Worm (Caenorhabditis elegans) whole organism, young adult: Measurements from ENCODE around the gene dkf-2.

Experiments used
- aptf-3 ChIP-seq: fragments of 200-800 bp; sonication (Bioruptor generic); IDR thresholded peaks from 2 replicates; pipeline ENCODE4 v1.3.6; 2022; ENCODE audit warnings: missing genetic modification characterization, missing compliant biosample characterization
- attf-3 ChIP-seq: fragments of 200-800 bp; sonication (Bioruptor generic); conservative IDR thresholded peaks from 2 replicates; pipeline ENCODE4 v1.3.6; 2022; ENCODE audit warnings: missing genetic modification reagents, missing genetic modification characterization, missing compliant biosample characterization
- attf-6 ChIP-seq: fragments of 200-800 bp; sonication (Bioruptor generic); IDR thresholded peaks from 2 replicates; pipeline ENCODE4 v1.3.6; 2022; ENCODE audit warnings: missing genetic modification reagents, missing genetic modification characterization, missing compliant biosample characterization
- bed-1 ChIP-seq: fragments of 200-800 bp; sonication (Bioruptor generic); IDR thresholded peaks from 2 replicates; pipeline ENCODE4 v1.3.6; 2022; ENCODE audit warnings: missing genetic modification reagents, missing genetic modification characterization, missing compliant biosample characterization
- ets-4 ChIP-seq: fragments of 200-800 bp; sonication (Bioruptor generic); optimal IDR thresholded peaks from 2 replicates; lab custom pipeline; 2018; ENCODE audit warnings: mild to moderate bottlenecking, missing genetic modification characterization, missing compliant biosample characterization
- mxl-1 ChIP-seq: sonication (generic microtip); optimal IDR thresholded peaks from 2 replicates; lab custom pipeline; 2016; ENCODE audit warnings: missing genetic modification characterization, missing compliant biosample characterization
- sptf-2 ChIP-seq: fragments of 200-800 bp; sonication (Bioruptor generic); optimal IDR thresholded peaks from 2 replicates; lab custom pipeline; 2018; ENCODE audit warnings: mild to moderate bottlenecking, missing genetic modification characterization, missing compliant biosample characterization

ce11 chrV:16756166-16756565, 8.7 kb downstream of the dkf-2 start:
- TF ChIP-seq attf-3 (GFP tag; lab: Robert Waterston, UW) = no peak
- no peak for TF ChIP-seq aptf-3
- no peak for TF ChIP-seq ets-4 (GFP tag; lab: Kevin White, UChicago)
- TF ChIP-seq bed-1 = no peak
- no peak for TF ChIP-seq mxl-1
- no peak for TF ChIP-seq attf-6 (GFP tag; lab: Robert Waterston, UW)
- no peak for TF ChIP-seq sptf-2
